Worm (Caenorhabditis elegans): ENCODE data around the gene C09F5.1.
"Not testable (repeated sequence)": the region's sequence is repeated elsewhere in the genome, so short reads cannot be mapped to it uniquely, and the experiment has no call there.

Gene C09F5.1

ce11 chrIII:683318-683717 lies 24.8 kb downstream of the C09F5.1 start, which contains the start of gene W02B3.4:
W02B3.4 (minus strand) TSS chrIII:683418.
- TF ChIP-seq ceh-16 (tag; optimal IDR thresholded peaks at IDR 0.05): no peak
- TF ChIP-seq nhr-6 (tag; optimal IDR thresholded peaks at IDR 0.05): no peak
- TF ChIP-seq gmeb-1 (tag; optimal IDR thresholded peaks at IDR 0.05): no peak
- no peak for TF ChIP-seq mab-5 (tag; optimal IDR thresholded peaks at IDR 0.05)
- TF ChIP-seq aly-2 (tag; optimal IDR thresholded peaks at IDR 0.05): no peak
- no peak for TF ChIP-seq unc-55 (GFP tag; optimal IDR thresholded peaks at IDR 0.05)

- TF ChIP-seq F13H6.1 (tag; optimal IDR thresholded peaks at IDR 0.05) (no peak), aly-2 (tag; optimal IDR thresholded peaks at IDR 0.05) (no peak), nhr-10 (tag; optimal IDR thresholded peaks at IDR 0.05) (no peak), lsy-2 (tag; optimal IDR thresholded peaks at IDR 0.05) (no peak), nhr-6 (tag; optimal IDR thresholded peaks at IDR 0.05) (no peak), sma-3 (GFP tag; optimal IDR thresholded peaks at IDR 0.05) (no peak), ztf-1 (GFP tag; conservative IDR thresholded peaks at IDR 0.05) (no peak), ZK546.5 (tag; optimal IDR thresholded peaks at IDR 0.05) (no peak)
Measured at ce11 chrIII:688083-688482, 29.6 kb downstream of the C09F5.1 start.

ce11 chrIII:688869-689268 lies 30.4 kb downstream of the C09F5.1 start, which contains the start of gene elf-1:
elf-1 (plus strand) TSS chrIII:689169.
- not testable (repeated sequence) for TF ChIP-seq F13H6.1 (tag; optimal IDR thresholded peaks at IDR 0.05); Y55F3AM.14 (GFP tag; optimal IDR thresholded peaks at IDR 0.05); ztf-4 (tag; optimal IDR thresholded peaks at IDR 0.05)

- TF ChIP-seq mab-5 (tag; optimal IDR thresholded peaks at IDR 0.05): no peak
- TF ChIP-seq lin-13 (GFP tag; optimal IDR thresholded peaks at IDR 0.05): no peak
- TF ChIP-seq nhr-10 (tag; optimal IDR thresholded peaks at IDR 0.05): no peak
- no peak for TF ChIP-seq nhr-11 (tag; optimal IDR thresholded peaks at IDR 0.05)
- no peak for TF ChIP-seq ceh-16 (tag; optimal IDR thresholded peaks at IDR 0.05)
- no peak for TF ChIP-seq dmd-4 (tag; optimal IDR thresholded peaks at IDR 0.05)
- no peak for TF ChIP-seq egl-27 (tag; optimal IDR thresholded peaks at IDR 0.05)
- no peak for TF ChIP-seq unc-55 (GFP tag; optimal IDR thresholded peaks at IDR 0.05)
- TF ChIP-seq aly-2 (tag; optimal IDR thresholded peaks at IDR 0.05): no peak
- no peak for TF ChIP-seq mdl-1 (tag; optimal IDR thresholded peaks at IDR 0.05)
- TF ChIP-seq ama-1 (optimal IDR thresholded peaks at IDR 0.05): no peak
Measured at ce11 chrIII:691933-692332, 33.4 kb downstream of the C09F5.1 start, which contains the start of gene W02B3.7. W02B3.7 (minus strand) TSS chrIII:692033.

ce11 chrIII:696372-696771 lies 37.9 kb downstream of the C09F5.1 start, which contains the start of gene sel-15:
sel-15 (minus strand) TSS chrIII:696472.
- TF ChIP-seq R02D3.7 (tag; optimal IDR thresholded peaks at IDR 0.05): no peak
- TF ChIP-seq nhr-12 (tag; optimal IDR thresholded peaks at IDR 0.05): no peak
- no peak for TF ChIP-seq zag-1 (tag; optimal IDR thresholded peaks at IDR 0.05)
- no peak for TF ChIP-seq sem-4 (tag; optimal IDR thresholded peaks at IDR 0.05)
- no peak for TF ChIP-seq unc-39 (tag; optimal IDR thresholded peaks at IDR 0.05)
- no peak for TF ChIP-seq ama-1 (optimal IDR thresholded peaks at IDR 0.05)
- TF ChIP-seq ztf-1 (GFP tag; conservative IDR thresholded peaks at IDR 0.05): no peak
- TF ChIP-seq nhr-10 (tag; optimal IDR thresholded peaks at IDR 0.05): no peak
- TF ChIP-seq ztf-11 (tag; optimal IDR thresholded peaks at IDR 0.05): no peak
- no peak for TF ChIP-seq lin-13 (GFP tag; optimal IDR thresholded peaks at IDR 0.05)
- no peak for TF ChIP-seq alr-1 (tag; optimal IDR thresholded peaks at IDR 0.05)
- TF ChIP-seq unc-62 (GFP tag; optimal IDR thresholded peaks at IDR 0.05): no peak

- TF ChIP-seq nhr-21 (tag; optimal IDR thresholded peaks at IDR 0.05): no peak
- no peak for TF ChIP-seq blmp-1 (tag; optimal IDR thresholded peaks at IDR 0.05; ENCODE audit: insufficient read depth)
- TF ChIP-seq C34F6.9 (tag; optimal IDR thresholded peaks at IDR 0.05): no peak
- TF ChIP-seq unc-62 (GFP tag; optimal IDR thresholded peaks at IDR 0.05): no peak
- TF ChIP-seq lin-39 (tag; optimal IDR thresholded peaks at IDR 0.05): no peak
- no peak for TF ChIP-seq ceh-82 (tag; optimal IDR thresholded peaks at IDR 0.05)
- no peak for TF ChIP-seq nhr-25 (tag; optimal IDR thresholded peaks at IDR 0.05)
- TF ChIP-seq mab-5 (tag; optimal IDR thresholded peaks at IDR 0.05): no peak
- no peak for TF ChIP-seq nhr-129 (tag; optimal IDR thresholded peaks at IDR 0.05)
- no peak for TF ChIP-seq nhr-11 (tag; optimal IDR thresholded peaks at IDR 0.05)
- no peak for TF ChIP-seq peb-1 (tag; optimal IDR thresholded peaks at IDR 0.05)
- TF ChIP-seq ztf-11 (tag; optimal IDR thresholded peaks at IDR 0.05): no peak
- TF ChIP-seq zag-1 (tag; optimal IDR thresholded peaks at IDR 0.05): no peak
- no peak for TF ChIP-seq gmeb-1 (tag; optimal IDR thresholded peaks at IDR 0.05)
- no peak for TF ChIP-seq sma-3 (GFP tag; optimal IDR thresholded peaks at IDR 0.05)
- TF ChIP-seq dmd-4 (tag; optimal IDR thresholded peaks at IDR 0.05): no peak
- TF ChIP-seq lsy-2 (tag; optimal IDR thresholded peaks at IDR 0.05): no peak
Measured at ce11 chrIII:698814-699213, 40.3 kb downstream of the C09F5.1 start.
